Worm (Caenorhabditis elegans) whole organism, young adult: ENCODE measurements around the gene nlr-1.

Source experiments
- C17E4.6 ChIP-seq: fragments of 200-800 bp; sonication (Bioruptor generic); IDR thresholded peaks from 2 replicates; pipeline ENCODE4 v1.3.6; 2022; ENCODE audit warnings: missing genetic modification reagents, missing genetic modification characterization, missing compliant biosample characterization
- F22D6.2 ChIP-seq: sonication (generic microtip); optimal IDR thresholded peaks from 2 replicates; lab custom pipeline; 2016; ENCODE audit warnings: mild to moderate bottlenecking, missing genetic modification characterization, missing compliant biosample characterization
- F23B12.7 ChIP-seq: sonication (generic microtip); optimal IDR thresholded peaks from 2 replicates; lab custom pipeline; 2017; ENCODE audit warnings: missing genetic modification characterization, mild to moderate bottlenecking, missing compliant biosample characterization, antibody characterized with exemption, moderate library complexity; ENCODE audit not compliant: insufficient read depth
- F39B2.1 ChIP-seq: fragments of 200-800 bp; sonication (Bioruptor generic); IDR thresholded peaks from 2 replicates; pipeline ENCODE4 v1.3.6; 2022; ENCODE audit warnings: missing genetic modification reagents, missing genetic modification characterization, missing compliant biosample characterization
- K11D2.4 ChIP-seq: fragments of 200-800 bp; sonication (Bioruptor generic); IDR thresholded peaks from 2 replicates; pipeline ENCODE4 v1.3.6; 2022; ENCODE audit warnings: missing genetic modification reagents, missing genetic modification characterization, missing compliant biosample characterization
- K12H6.12 ChIP-seq: fragments of 200-800 bp; sonication (Bioruptor generic); optimal IDR thresholded peaks from 2 replicates; lab custom pipeline; 2018; ENCODE audit warnings: mild to moderate bottlenecking, missing genetic modification characterization, missing compliant biosample characterization
- T07F8.4 ChIP-seq: sonication (generic microtip); optimal IDR thresholded peaks from 2 replicates; lab custom pipeline; 2016; ENCODE audit warnings: mild to moderate bottlenecking, missing genetic modification characterization, moderate library complexity, missing compliant biosample characterization
- Y56A3A.18 ChIP-seq: fragments of 200-800 bp; sonication (Bioruptor generic); IDR thresholded peaks from 2 replicates; pipeline ENCODE4 v1.3.6; 2022; ENCODE audit warnings: missing genetic modification reagents, missing genetic modification characterization, missing compliant biosample characterization
- Y67H2A.10 ChIP-seq: fragments of 200-800 bp; sonication (Bioruptor generic); conservative IDR thresholded peaks from 2 replicates; pipeline ENCODE4 v1.3.6; 2022; ENCODE audit warnings: missing genetic modification reagents, missing genetic modification characterization, missing compliant biosample characterization
- Y95B8A.8 ChIP-seq: fragments of 200-800 bp; sonication (Bioruptor generic); IDR thresholded peaks from 2 replicates; pipeline ENCODE4 v1.3.6; 2022; ENCODE audit warnings: missing genetic modification reagents, missing genetic modification characterization, missing compliant biosample characterization
- attf-3 ChIP-seq: fragments of 200-800 bp; sonication (Bioruptor generic); conservative IDR thresholded peaks from 2 replicates; pipeline ENCODE4 v1.3.6; 2022; ENCODE audit warnings: missing genetic modification reagents, missing genetic modification characterization, missing compliant biosample characterization
- attf-5 ChIP-seq: fragments of 200-800 bp; sonication (Bioruptor generic); optimal IDR thresholded peaks from 2 replicates; lab custom pipeline; 2018; ENCODE audit warnings: mild to moderate bottlenecking, missing genetic modification characterization, missing compliant biosample characterization
- bed-2 ChIP-seq: fragments of 200-800 bp; sonication (Bioruptor generic); IDR thresholded peaks from 2 replicates; pipeline ENCODE4 v1.3.6; 2022; ENCODE audit warnings: missing genetic modification reagents, missing genetic modification characterization, missing compliant biosample characterization
- ceh-27 ChIP-seq: fragments of 200-800 bp; sonication (Bioruptor generic); optimal IDR thresholded peaks from 2 replicates; lab custom pipeline; 2018; ENCODE audit warnings: mild to moderate bottlenecking, missing genetic modification characterization, moderate library complexity, missing compliant biosample characterization
- dpl-1 ChIP-seq: fragments of 150-350 bp; optimal IDR thresholded peaks from 2 replicates; lab custom pipeline; 2014; ENCODE audit warnings: missing biosample characterization, missing genetic modification reagents, missing genetic modification characterization
- efl-1 ChIP-seq: fragments of 150-350 bp; optimal IDR thresholded peaks from 2 replicates; lab custom pipeline; 2014; ENCODE audit warnings: missing biosample characterization, missing genetic modification reagents, missing genetic modification characterization
- ekl-4 ChIP-seq: fragments of 200-800 bp; sonication (Bioruptor generic); IDR thresholded peaks from 2 replicates; pipeline ENCODE4 v1.3.6; 2022; ENCODE audit warnings: missing genetic modification reagents, missing genetic modification characterization, missing compliant biosample characterization
- gei-17 ChIP-seq: fragments of 200-800 bp; sonication (Bioruptor generic); optimal IDR thresholded peaks from 2 replicates; lab custom pipeline; 2018; ENCODE audit warnings: mild to moderate bottlenecking, missing genetic modification characterization, missing compliant biosample characterization
- him-1 ChIP-seq: sonication (generic microtip); optimal IDR thresholded peaks from 2 replicates; lab custom pipeline; 2016; ENCODE audit warnings: missing genotype, missing genetic modification reagents, missing genetic modification characterization, missing compliant biosample characterization
- hlh-12 ChIP-seq: sonication (generic microtip); optimal IDR thresholded peaks from 2 replicates; lab custom pipeline; 2016; ENCODE audit warnings: missing genetic modification characterization, missing compliant biosample characterization
- hrde-1 ChIP-seq: sonication (generic microtip); optimal IDR thresholded peaks from 2 replicates; lab custom pipeline; 2016; ENCODE audit warnings: missing genetic modification characterization, mild to moderate bottlenecking, missing compliant biosample characterization, moderate library complexity, missing genotype, missing genetic modification reagents, borderline replicate concordance
- lag-1 ChIP-seq: fragments of 200-800 bp; sonication (Bioruptor generic); IDR thresholded peaks from 2 replicates; pipeline ENCODE4 v1.3.6; 2022; ENCODE audit warnings: missing genetic modification reagents, missing genetic modification characterization, missing compliant biosample characterization
- lin-35 ChIP-seq, 3 experiments: fragments of 150-350 bp in 2 of 3; sonication (generic microtip) in 1 of 3; optimal IDR thresholded peaks; 2 replicates each; lab custom pipeline; 2014 to 2018; ENCODE audit warnings: missing biosample characterization in 3 of 3, missing genetic modification characterization in 3 of 3, missing genetic modification reagents in 3 of 3
- lin-54 ChIP-seq: fragments of 200-800 bp; sonication (Bioruptor generic); optimal IDR thresholded peaks from 2 replicates; lab custom pipeline; 2018; ENCODE audit warnings: mild to moderate bottlenecking, missing genetic modification characterization, missing compliant biosample characterization
- madf-6 ChIP-seq: fragments of 200-800 bp; sonication (Bioruptor generic); IDR thresholded peaks from 2 replicates; pipeline ENCODE4 v1.3.6; 2022; ENCODE audit warnings: missing genetic modification reagents, missing genetic modification characterization, missing compliant biosample characterization
- mcd-1 ChIP-seq: fragments of 200-800 bp; sonication (Bioruptor generic); IDR thresholded peaks from 2 replicates; pipeline ENCODE4 v1.3.6; 2022; ENCODE audit warnings: missing genetic modification reagents, missing genetic modification characterization, missing compliant biosample characterization
- mel-28 ChIP-seq: sonication (generic microtip); optimal IDR thresholded peaks from 2 replicates; lab custom pipeline; 2016; ENCODE audit warnings: borderline replicate concordance, mild to moderate bottlenecking, missing genetic modification characterization, missing compliant biosample characterization
- mes-4 ChIP-seq: sonication (generic microtip); optimal IDR thresholded peaks from 2 replicates; lab custom pipeline; 2016; ENCODE audit warnings: missing genotype, missing genetic modification characterization, missing compliant biosample characterization
- nfya-1 ChIP-seq: sonication (generic microtip); optimal IDR thresholded peaks from 2 replicates; lab custom pipeline; 2017; ENCODE audit warnings: antibody characterized with exemption, missing compliant biosample characterization, missing genetic modification characterization, borderline replicate concordance; ENCODE audit not compliant: insufficient read depth
- nfya-2 ChIP-seq: fragments of 200-800 bp; sonication (Bioruptor generic); IDR thresholded peaks from 2 replicates; pipeline ENCODE4 v1.3.6; 2022; ENCODE audit warnings: missing genetic modification reagents, missing genetic modification characterization, missing compliant biosample characterization
- nhr-179 ChIP-seq: sonication (generic microtip); optimal IDR thresholded peaks from 2 replicates; lab custom pipeline; 2016; ENCODE audit warnings: mild to moderate bottlenecking, missing genetic modification characterization, missing compliant biosample characterization
- pha-4 ChIP-seq: fragments of 150-350 bp; sonication (generic microtip); optimal IDR thresholded peaks from 2 replicates; lab custom pipeline; 2014; ENCODE audit warnings: missing biosample characterization, missing genetic modification reagents, missing genetic modification characterization
- repo-1 ChIP-seq: sonication (generic microtip); optimal IDR thresholded peaks from 2 replicates; lab custom pipeline; 2017; ENCODE audit warnings: mild to moderate bottlenecking, missing genetic modification characterization, missing compliant biosample characterization
- snpc-3.4 ChIP-seq: sonication (generic microtip); optimal IDR thresholded peaks from 2 replicates; lab custom pipeline; 2017; ENCODE audit warnings: missing genetic modification characterization, mild to moderate bottlenecking, missing compliant biosample characterization, antibody characterized with exemption, moderate library complexity, missing genotype, missing genetic modification reagents
- snpc-4 ChIP-seq, 5 experiments: fragments of 150-350 bp in 1 of 5; sonication (generic microtip) in 4 of 5; optimal IDR thresholded peaks; 2 replicates each; lab custom pipeline; 2014 to 2018; ENCODE audit warnings: missing genetic modification characterization in 5 of 5, missing biosample characterization in 3 of 5, antibody characterized with exemption in 2 of 5, mild to moderate bottlenecking in 2 of 5, missing compliant biosample characterization in 2 of 5, missing genotype in 2 of 5, moderate library complexity in 2 of 5, missing genetic modification reagents in 1 of 5
- xnd-1 ChIP-seq: sonication (generic microtip); optimal IDR thresholded peaks from 2 replicates; lab custom pipeline; 2016; ENCODE audit warnings: missing genotype, missing genetic modification reagents, missing genetic modification characterization, missing compliant biosample characterization
- ztf-22 ChIP-seq: fragments of 200-800 bp; sonication (Bioruptor generic); optimal IDR thresholded peaks from 2 replicates; lab custom pipeline; 2018; ENCODE audit warnings: mild to moderate bottlenecking, missing genetic modification characterization, moderate library complexity, missing compliant biosample characterization
- ztf-3 ChIP-seq: fragments of 200-800 bp; sonication (Bioruptor generic); optimal IDR thresholded peaks from 2 replicates; lab custom pipeline; 2018; ENCODE audit warnings: mild to moderate bottlenecking, missing genetic modification characterization, missing compliant biosample characterization

nlr-1 gene

DNA sequence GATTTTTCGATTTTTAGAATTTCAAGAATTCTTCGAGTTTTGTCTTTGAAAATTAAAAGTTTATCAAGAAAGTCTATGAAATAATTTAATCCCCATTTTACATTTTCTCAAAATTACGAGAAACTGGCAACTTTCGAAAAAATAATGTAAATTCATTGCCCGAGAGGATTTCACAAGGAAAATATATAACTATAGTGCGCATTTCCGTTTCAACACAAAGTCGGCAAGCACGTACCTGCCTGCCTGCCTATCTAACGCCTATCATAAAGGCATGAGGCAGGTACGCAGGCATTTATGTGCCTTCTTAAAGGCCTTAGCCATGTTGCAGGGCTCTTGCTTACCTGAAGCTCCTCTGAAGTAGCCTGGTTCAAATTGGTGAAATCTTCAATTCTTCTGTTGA is 34.7 kb upstream of the nlr-1 start:
- TF ChIP-seq mel-28 (tag; lab: Kevin White, UChicago) (no peak), nhr-179 (no peak), ztf-22 (GFP tag; lab: Kevin White, UChicago) (no peak), C17E4.6 (no peak), Y95B8A.8 (GFP tag; lab: Robert Waterston, UW) (no peak), madf-6 (GFP tag; lab: Robert Waterston, UW) (no peak), xnd-1 (no peak), gei-17 (GFP tag; lab: Kevin White, UChicago) (no peak), bed-2 (no peak), mcd-1 (GFP tag; lab: Robert Waterston, UW) (no peak), mes-4 (tag; lab: Kevin White, UChicago) (no peak), attf-5 (no peak)
- TF ChIP-seq, all 124 proteins: peak for 0

DNA sequence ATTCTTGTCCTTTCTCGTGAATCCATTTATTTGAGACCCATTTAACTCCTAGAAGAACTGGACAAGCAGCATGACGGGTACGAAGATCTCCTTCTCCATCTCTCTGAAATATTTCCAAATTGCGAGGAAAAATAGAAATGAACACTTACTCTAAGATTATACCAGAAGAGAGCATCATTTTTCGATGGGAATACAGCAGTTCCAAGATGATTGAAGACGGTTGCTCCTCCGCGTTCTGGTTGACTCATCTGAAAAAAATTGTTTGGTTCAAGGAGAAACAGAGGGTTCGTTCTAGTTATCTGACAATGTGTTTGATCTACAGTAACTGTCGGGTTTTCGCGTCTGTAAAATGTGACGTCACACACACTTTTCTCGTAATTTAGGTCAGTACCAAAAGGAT is 33.2 kb upstream of the nlr-1 start:
- no peak for TF ChIP-seq F39B2.1
- no peak for TF ChIP-seq mcd-1 (GFP tag; lab: Robert Waterston, UW)
- TF ChIP-seq ztf-22 (GFP tag; lab: Kevin White, UChicago), result no peak
- no peak for TF ChIP-seq F22D6.2 (tag; lab: Kevin White, UChicago)
- no peak for TF ChIP-seq K12H6.12 (tag; lab: Kevin White, UChicago)
- no peak for TF ChIP-seq hrde-1 (tag; lab: Kevin White, UChicago)
- no peak for TF ChIP-seq K11D2.4 (GFP tag; lab: Robert Waterston, UW)
- no peak for TF ChIP-seq Y56A3A.18 (GFP tag; lab: Robert Waterston, UW)
- no peak for TF ChIP-seq lag-1 (GFP tag; lab: Robert Waterston, UW)
- TF ChIP-seq ztf-3 (GFP tag; lab: Kevin White, UChicago), result no peak
- TF ChIP-seq nfya-2 (GFP tag; lab: Robert Waterston, UW), result no peak
- TF ChIP-seq nfya-1, result no peak
- TF ChIP-seq efl-1 (GFP tag; lab: Kevin White, UChicago), result no peak
- no peak for TF ChIP-seq hlh-12 (tag; lab: Kevin White, UChicago)
- no peak for TF ChIP-seq T07F8.4 (tag; lab: Kevin White, UChicago)
- no peak for TF ChIP-seq ekl-4 (GFP tag; lab: Robert Waterston, UW)
- TF ChIP-seq mes-4 (tag; lab: Kevin White, UChicago), result no peak

DNA sequence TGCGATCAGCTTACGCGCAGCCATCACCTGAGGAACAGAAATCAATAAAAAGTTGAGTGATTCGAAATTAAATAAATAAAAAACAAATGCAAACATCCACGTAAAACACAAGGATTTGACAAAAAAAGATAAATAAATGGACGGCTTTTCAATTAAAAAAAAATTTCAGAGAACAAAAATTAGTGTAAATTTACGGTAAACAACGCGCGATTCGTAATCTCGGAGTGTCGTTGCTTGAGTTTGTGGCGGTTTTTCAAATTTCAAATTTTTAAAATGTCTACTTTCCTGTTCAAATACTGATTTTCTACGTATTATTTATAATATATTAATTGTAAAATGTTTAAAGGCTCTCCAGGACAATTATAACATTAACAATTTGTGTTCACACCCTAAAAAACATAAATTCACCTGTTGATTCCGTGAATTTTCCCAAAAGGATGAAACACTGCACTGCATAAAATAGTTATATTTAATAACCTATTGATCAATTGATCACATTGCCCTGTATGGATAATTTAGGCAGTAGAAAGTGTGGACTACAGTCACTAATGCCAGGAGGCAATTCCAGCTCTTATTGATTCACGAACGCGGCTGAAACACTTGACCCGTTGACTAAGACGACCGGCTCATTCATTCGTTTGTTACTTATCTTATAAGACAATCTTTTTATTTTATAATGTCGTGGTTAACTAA is 31.0 kb upstream of the nlr-1 start, which contains the start of the genes marb-1 and F35G2.3:
marb-1 (minus strand) TSS at position 27 of the 693 bp plus-strand sequence.
F35G2.3 (plus strand) TSS at position 643 of the 693 bp plus-strand sequence.
- TF ChIP-seq snpc-4 (GFP tag; optimal IDR thresholded peaks at IDR 0.05; lab: Kevin White, UChicago), result no peak
- TF ChIP-seq snpc-4 (tag; optimal IDR thresholded peaks at IDR 0.05; lab: Kevin White, UChicago), result peak in 2 of 4 experiments; percentile 8 to 27
- TF ChIP-seq attf-3 (GFP tag; lab: Robert Waterston, UW), result peak; percentile 96
- peak; percentile 1 for TF ChIP-seq dpl-1
- TF ChIP-seq snpc-3.4, result peak; percentile 3
- no peak for TF ChIP-seq repo-1 (tag; lab: Kevin White, UChicago)
- TF ChIP-seq him-1 (tag; lab: Kevin White, UChicago), result peak; percentile 15
- TF ChIP-seq lin-54, result peak; percentile 67
- no peak for TF ChIP-seq Y67H2A.10 (GFP tag; lab: Robert Waterston, UW)
- no peak for TF ChIP-seq ceh-27 (GFP tag; lab: Kevin White, UChicago)
- TF ChIP-seq efl-1 (GFP tag; lab: Kevin White, UChicago), result peak; percentile 62
- TF ChIP-seq F23B12.7, result peak; percentile 11
- peak in 1 of 3 experiments; percentile 77 for TF ChIP-seq lin-35 (GFP tag; optimal IDR thresholded peaks at IDR 0.05; lab: Kevin White, UChicago)
- TF ChIP-seq pha-4, result peak; percentile 28
